Worm (Caenorhabditis elegans) whole organism, L1 larva: ENCODE data around the gene nhr-91.

ENCODE experiments used
- ces-1 ChIP-seq: fragments of 150-350 bp; optimal IDR thresholded peaks from 2 replicates; lab custom pipeline; 2014; ENCODE audit warnings: missing biosample characterization, missing genetic modification reagents, missing genetic modification characterization
- ets-5 ChIP-seq: fragments of 200-800 bp; sonication (Bioruptor generic); IDR thresholded peaks from 2 replicates; pipeline ENCODE4 v1.3.6; 2022; ENCODE audit warnings: missing genetic modification characterization, missing compliant biosample characterization
- mep-1 ChIP-seq: fragments of 150-350 bp; optimal IDR thresholded peaks from 2 replicates; lab custom pipeline; 2014; ENCODE audit warnings: missing biosample characterization, missing genetic modification characterization
- nhr-237 ChIP-seq: fragments of 150-350 bp; optimal IDR thresholded peaks from 2 replicates; lab custom pipeline; 2014; ENCODE audit warnings: missing biosample characterization, missing genetic modification characterization
- nhr-28 ChIP-seq: fragments of 150-350 bp; optimal IDR thresholded peaks from 2 replicates; lab custom pipeline; 2014; ENCODE audit warnings: missing biosample characterization, missing genetic modification characterization
- ztf-4 ChIP-seq: fragments of 150-350 bp; optimal IDR thresholded peaks from 2 replicates; lab custom pipeline; 2014; ENCODE audit warnings: missing biosample characterization, missing genetic modification characterization

- TF ChIP-seq ztf-4 (tag; lab: Kevin White, UChicago) (no peak), ces-1 (GFP tag; lab: Kevin White, UChicago) (no peak), ets-5 (no peak), mep-1 (tag; lab: Kevin White, UChicago) (no peak), nhr-28 (no peak), nhr-237 (tag; lab: Kevin White, UChicago) (no peak)
These were observed 26.5 kb downstream of the nhr-91 start for ce11 chrX:15335636-15336035.
